Fruit fly (Drosophila melanogaster) whole organism, embryonic: ENCODE measurements around the gene dbf.

ENCODE experiments used
- CG10267 ChIP-seq: fragments of 200-800 bp; sonication (Bioruptor generic); optimal IDR thresholded peaks from 2 replicates; lab custom pipeline; 2018; ENCODE audit warnings: missing biosample characterization, mild to moderate bottlenecking, missing genetic modification characterization, moderate library complexity
- CG11247 ChIP-seq: fragments of 200-800 bp; sonication (Bioruptor generic); IDR thresholded peaks from 2 replicates; pipeline ENCODE4 v1.3.6; 2022; ENCODE audit warnings: missing biosample characterization, missing genetic modification characterization
- CG11504 ChIP-seq: fragments of 200-800 bp; sonication (Bioruptor generic); optimal IDR thresholded peaks from 3 replicates; lab custom pipeline; 2019; ENCODE audit warnings: missing biosample characterization, mild to moderate bottlenecking, missing genetic modification characterization, moderate library complexity
- CG11695 ChIP-seq: fragments of 200-800 bp; sonication (Bioruptor generic); IDR thresholded peaks from 3 replicates; pipeline ENCODE4 v1.3.6; 2022; ENCODE audit warnings: missing biosample characterization, missing genetic modification characterization
- CG12769 ChIP-seq: fragments of 200-800 bp; sonication (Bioruptor generic); optimal IDR thresholded peaks from 2 replicates; lab custom pipeline; 2019; ENCODE audit warnings: missing biosample characterization, mild to moderate bottlenecking, missing genetic modification characterization, moderate library complexity
- CG13287 ChIP-seq: fragments of 200-800 bp; sonication (Bioruptor generic); IDR thresholded peaks from 2 replicates; pipeline ENCODE4 v1.3.6; 2022; ENCODE audit warnings: missing biosample characterization, missing genetic modification characterization; ENCODE audit not compliant: partially characterized antibody
- CG14014 ChIP-seq: fragments of 200-800 bp; sonication (Bioruptor generic); IDR thresholded peaks from 2 replicates; pipeline ENCODE4 v1.3.6; 2022; ENCODE audit warnings: missing biosample characterization, missing genetic modification characterization
- CG15696 ChIP-seq: fragments of 200-800 bp; sonication (Bioruptor generic); optimal IDR thresholded peaks from 2 replicates; lab custom pipeline; 2019; ENCODE audit warnings: missing biosample characterization, mild to moderate bottlenecking, missing genetic modification characterization, moderate library complexity
- CG16779 ChIP-seq: fragments of 200-800 bp; sonication (Bioruptor generic); IDR thresholded peaks from 2 replicates; pipeline ENCODE4 v1.3.6; 2022; ENCODE audit warnings: missing biosample characterization, missing genetic modification characterization
- CG16815 ChIP-seq: fragments of 200-800 bp; sonication (Bioruptor generic); optimal IDR thresholded peaks from 3 replicates; lab custom pipeline; 2017; ENCODE audit warnings: missing biosample characterization, mild to moderate bottlenecking, missing genetic modification characterization
- CG1832 ChIP-seq: fragments of 200-800 bp; sonication (Bioruptor generic); optimal IDR thresholded peaks from 2 replicates; lab custom pipeline; 2017; ENCODE audit warnings: missing biosample characterization, mild to moderate bottlenecking, missing genetic modification characterization, inconsistent platforms
- CG18476 ChIP-seq: fragments of 200-800 bp; sonication (Bioruptor generic); optimal IDR thresholded peaks from 2 replicates; lab custom pipeline; 2016; ENCODE audit warnings: missing biosample characterization, mild to moderate bottlenecking, missing genetic modification characterization
- CG2199 ChIP-seq: fragments of 200-800 bp; sonication (Bioruptor generic); IDR thresholded peaks from 3 replicates; pipeline ENCODE4 v1.3.6; 2022; ENCODE audit warnings: missing biosample characterization, missing genetic modification characterization
- CG3065 ChIP-seq: fragments of 200-800 bp; sonication (Bioruptor generic); optimal IDR thresholded peaks from 2 replicates; lab custom pipeline; 2016; ENCODE audit warnings: missing biosample characterization, missing genetic modification characterization
- CG32767 ChIP-seq: fragments of 200-800 bp; sonication (Bioruptor generic); IDR thresholded peaks from 2 replicates; pipeline ENCODE4 v1.3.6; 2022; ENCODE audit warnings: missing biosample characterization, missing genetic modification characterization
- CG5245 ChIP-seq: fragments of 200-800 bp; sonication (Bioruptor generic); optimal IDR thresholded peaks from 3 replicates; lab custom pipeline; 2016; ENCODE audit warnings: missing biosample characterization, missing genetic modification characterization
- CG6254 ChIP-seq: fragments of 200-800 bp; sonication (Bioruptor generic); optimal IDR thresholded peaks from 3 replicates; lab custom pipeline; 2017; ENCODE audit warnings: mild to moderate bottlenecking, missing biosample characterization, missing genetic modification reagents, missing genetic modification characterization
- CG6683 ChIP-seq: fragments of 200-800 bp; sonication (Bioruptor generic); optimal IDR thresholded peaks from 2 replicates; lab custom pipeline; 2017; ENCODE audit warnings: missing biosample characterization, mild to moderate bottlenecking, missing genetic modification characterization, missing genetic modification reagents
- CG7928 ChIP-seq: fragments of 200-800 bp; sonication (Bioruptor generic); optimal IDR thresholded peaks from 2 replicates; lab custom pipeline; 2017; ENCODE audit warnings: missing biosample characterization, mild to moderate bottlenecking, missing genetic modification characterization
- CG7987 ChIP-seq: fragments of 200-800 bp; sonication (Bioruptor generic); optimal IDR thresholded peaks from 2 replicates; lab custom pipeline; 2018; ENCODE audit warnings: missing biosample characterization, mild to moderate bottlenecking, missing genetic modification characterization, moderate library complexity
- CG9817 ChIP-seq: fragments of 200-800 bp; sonication (Bioruptor generic); optimal IDR thresholded peaks from 2 replicates; lab custom pipeline; 2018; ENCODE audit warnings: missing biosample characterization, mild to moderate bottlenecking, missing genetic modification characterization, moderate library complexity
- D ChIP-seq, 2 experiments: fragments of 200-800 bp in 1 of 2; fragments of >200 bp in 1 of 2; sonication (Bioruptor generic) in 1 of 2; optimal IDR thresholded peaks; 2 replicates in 1 of 2; 3 replicates in 1 of 2; lab custom pipeline; 2017; ENCODE audit warnings: mild to moderate bottlenecking in 1 of 2, missing biosample characterization in 1 of 2, missing genetic modification characterization in 1 of 2, missing genetic modification reagents in 1 of 2
- Deaf1 ChIP-seq: fragments of 200-800 bp; optimal IDR thresholded peaks from 3 replicates; lab custom pipeline; 2019; ENCODE audit warnings: missing biosample characterization, mild to moderate bottlenecking, missing genetic modification characterization, moderate library complexity
- Gsc ChIP-seq: fragments of 200-800 bp; sonication (Bioruptor generic); IDR thresholded peaks from 2 replicates; pipeline ENCODE4 v1.3.6; 2022; ENCODE audit warnings: missing biosample characterization, missing genetic modification characterization
- HHEX ChIP-seq: fragments of 200-800 bp; sonication (Bioruptor generic); optimal IDR thresholded peaks from 3 replicates; lab custom pipeline; 2017; ENCODE audit warnings: missing biosample characterization, mild to moderate bottlenecking, missing genetic modification characterization, missing genetic modification reagents
- Lhr ChIP-seq: fragments of 200-800 bp; sonication (Bioruptor generic); optimal IDR thresholded peaks from 3 replicates; lab custom pipeline; 2017; ENCODE audit warnings: mild to moderate bottlenecking, missing biosample characterization, missing genetic modification reagents, missing genetic modification characterization
- Lpt ChIP-seq: fragments of >200 bp; optimal IDR thresholded peaks from 2 replicates; lab custom pipeline; 2018; ENCODE audit warnings: missing biosample characterization, missing genetic modification characterization
- NC2α ChIP-seq: fragments of 200-800 bp; sonication (Bioruptor generic); optimal IDR thresholded peaks from 2 replicates; lab custom pipeline; 2016; ENCODE audit warnings: missing biosample characterization, missing genetic modification characterization
- NFAT ChIP-seq: fragments of 200-800 bp; sonication (Bioruptor generic); IDR thresholded peaks from 2 replicates; pipeline ENCODE4 v1.3.6; 2022; ENCODE audit warnings: missing biosample characterization, missing genetic modification characterization
- Nf-YC ChIP-seq: fragments of 200-800 bp; optimal IDR thresholded peaks from 3 replicates; lab custom pipeline; 2019; ENCODE audit warnings: missing biosample characterization, mild to moderate bottlenecking, missing genetic modification characterization, moderate library complexity
- NfI ChIP-seq: fragments of 200-800 bp; sonication (Bioruptor generic); optimal IDR thresholded peaks from 3 replicates; lab custom pipeline; 2018; ENCODE audit warnings: missing biosample characterization, mild to moderate bottlenecking, missing genetic modification characterization, moderate library complexity
- Optix ChIP-seq: fragments of 200-800 bp; sonication (Bioruptor generic); IDR thresholded peaks from 3 replicates; pipeline ENCODE4 v1.3.6; 2022; ENCODE audit warnings: missing biosample characterization, missing genetic modification characterization
- Rx ChIP-seq: fragments of 200-800 bp; sonication (Bioruptor generic); IDR thresholded peaks from 2 replicates; pipeline ENCODE4 v1.3.6; 2022; ENCODE audit warnings: missing biosample characterization, missing genetic modification characterization
- Side ChIP-seq: fragments of 200-800 bp; sonication (Bioruptor generic); optimal IDR thresholded peaks from 2 replicates; lab custom pipeline; 2016; ENCODE audit warnings: missing biosample characterization, missing genetic modification characterization
- Xrp1 ChIP-seq: fragments of 200-800 bp; sonication (Bioruptor generic); IDR thresholded peaks from 2 replicates; pipeline ENCODE4 v1.3.6; 2022; ENCODE audit warnings: missing biosample characterization, missing genetic modification characterization
- cato ChIP-seq: fragments of 200-800 bp; sonication (Bioruptor generic); optimal IDR thresholded peaks from 2 replicates; lab custom pipeline; 2016; ENCODE audit warnings: missing biosample characterization, missing genetic modification characterization, borderline replicate concordance
- corto ChIP-seq: fragments of 200-800 bp; sonication (Bioruptor generic); optimal IDR thresholded peaks from 2 replicates; lab custom pipeline; 2016; ENCODE audit warnings: missing biosample characterization, mild to moderate bottlenecking, missing genetic modification characterization, moderate library complexity
- crc ChIP-seq: fragments of 200-800 bp; sonication (Bioruptor generic); optimal IDR thresholded peaks from 2 replicates; lab custom pipeline; 2016; ENCODE audit warnings: missing biosample characterization, missing genetic modification characterization
- croc ChIP-seq: fragments of 200-800 bp; sonication (Bioruptor generic); conservative IDR thresholded peaks from 3 replicates; pipeline ENCODE4 v1.3.6; 2022; ENCODE audit warnings: missing biosample characterization, missing genetic modification characterization
- danr ChIP-seq: fragments of 200-800 bp; sonication (Bioruptor generic); IDR thresholded peaks from 2 replicates; pipeline ENCODE4 v1.3.6; 2022; ENCODE audit warnings: missing biosample characterization, missing genetic modification characterization
- dpn ChIP-seq, 2 experiments: fragments of 200-800 bp; sonication (Bioruptor generic); optimal IDR thresholded peaks; 3 replicates each; lab custom pipeline; 2016; ENCODE audit warnings: missing biosample characterization in 2 of 2, missing genetic modification characterization in 2 of 2
- esg ChIP-seq: fragments of 200-800 bp; sonication (Bioruptor generic); conservative IDR thresholded peaks from 2 replicates; pipeline ENCODE4 v1.3.6; 2022; ENCODE audit warnings: missing biosample characterization, missing genetic modification characterization
- gt ChIP-seq: fragments of 200-800 bp; sonication (Bioruptor generic); IDR thresholded peaks from 2 replicates; pipeline ENCODE4 v1.3.6; 2022; ENCODE audit warnings: missing biosample characterization, missing genetic modification characterization
- lilli ChIP-seq: fragments of 200-800 bp; sonication (Bioruptor generic); optimal IDR thresholded peaks from 3 replicates; lab custom pipeline; 2016; ENCODE audit warnings: missing biosample characterization, missing genetic modification characterization
- mld ChIP-seq: fragments of 200-800 bp; sonication (Bioruptor generic); IDR thresholded peaks from 3 replicates; pipeline ENCODE4 v1.3.6; 2022; ENCODE audit warnings: missing biosample characterization, missing genetic modification characterization; ENCODE audit not compliant: partially characterized antibody
- nerfin-2 ChIP-seq: fragments of 200-800 bp; sonication (Bioruptor generic); IDR thresholded peaks from 2 replicates; pipeline ENCODE4 v1.3.6; 2022; ENCODE audit warnings: missing biosample characterization, missing genetic modification characterization; ENCODE audit not compliant: partially characterized antibody
- ssp ChIP-seq: fragments of 200-800 bp; sonication (Bioruptor generic); IDR thresholded peaks from 2 replicates; pipeline ENCODE4 v1.3.6; 2022; ENCODE audit warnings: missing biosample characterization, missing genetic modification characterization
- vfl ChIP-seq: fragments of 200-800 bp; sonication (Bioruptor generic); optimal IDR thresholded peaks from 2 replicates; lab custom pipeline; 2016; ENCODE audit warnings: missing biosample characterization, missing genetic modification characterization
- wek ChIP-seq: fragments of 200-800 bp; sonication (Bioruptor generic); optimal IDR thresholded peaks from 3 replicates; lab custom pipeline; 2018; ENCODE audit warnings: missing biosample characterization, mild to moderate bottlenecking, missing genetic modification characterization, moderate library complexity
- wor ChIP-seq: fragments of 200-800 bp; sonication (Bioruptor generic); IDR thresholded peaks from 2 replicates; pipeline ENCODE4 v1.3.6; 2022; ENCODE audit warnings: missing biosample characterization, missing genetic modification characterization

dbf gene

dm6 chr2L:10616767-10617166 is 34.6 kb upstream of the dbf start (continued):
- peak; percentile 71; the same call in 2 of the 3 replicates for TF ChIP-seq Optix
- no peak for TF ChIP-seq mld
- TF ChIP-seq CG14014: peak; percentile 46; the same call in 1 of the 2 replicates
- peak; percentile 73 for TF ChIP-seq CG10267 (tag; lab: Kevin White, UChicago)
- TF ChIP-seq CG3065 (GFP tag; lab: Kevin White, UChicago): no peak
- no peak for TF ChIP-seq CG7987 (GFP tag; lab: Kevin White, UChicago)
- peak; percentile 62 to 77 for TF ChIP-seq dpn (GFP tag; optimal IDR thresholded peaks at IDR 0.05; lab: Kevin White, UChicago)
- TF ChIP-seq CG32767: peak; percentile 79
- TF ChIP-seq wek (GFP tag; lab: Kevin White, UChicago): no peak
- TF ChIP-seq Lpt (GFP tag; lab: Kevin White, UChicago): no peak
- peak; percentile 67 for TF ChIP-seq Rx
- no peak for TF ChIP-seq NC2α
- TF ChIP-seq Lhr (GFP tag; lab: Kevin White, UChicago): peak; percentile 40
- TF ChIP-seq Gsc (GFP tag; lab: Robert Waterston, UW): peak; percentile 28; the same call in 1 of the 2 replicates
- TF ChIP-seq gt (GFP tag; lab: Robert Waterston, UW): 0 out of 2 replicates have a peak, but pooled peaks have one; percentile 19
- no peak for TF ChIP-seq vfl (GFP tag; lab: Kevin White, UChicago)
- TF ChIP-seq CG1832 (GFP tag; lab: Kevin White, UChicago): no peak
- TF ChIP-seq CG7928 (GFP tag; lab: Kevin White, UChicago): no peak
- TF ChIP-seq Side (GFP tag; lab: Kevin White, UChicago): peak; percentile 16
- no peak for TF ChIP-seq CG13287 (GFP tag; lab: Robert Waterston, UW)
- TF ChIP-seq HHEX (GFP tag; lab: Kevin White, UChicago): peak; percentile 52
- peak; percentile 99 for TF ChIP-seq CG11504
- peak; percentile 64 for TF ChIP-seq wor (GFP tag; lab: Robert Waterston, UW)
- no peak for TF ChIP-seq NFAT (GFP tag; lab: Robert Waterston, UW)
- TF ChIP-seq CG16815: peak; percentile 45
- TF ChIP-seq ssp (GFP tag; lab: Robert Waterston, UW): peak; percentile 49
- peak; percentile 41 for TF ChIP-seq Deaf1 (tag; lab: Kevin White, UChicago)
- TF ChIP-seq Nf-YC (tag; lab: Kevin White, UChicago): no peak
- no peak for TF ChIP-seq nerfin-2
- TF ChIP-seq CG9817: peak; percentile 42
- TF ChIP-seq CG5245 (GFP tag; lab: Kevin White, UChicago): no peak
- peak; percentile 90 for TF ChIP-seq Xrp1 (GFP tag; lab: Robert Waterston, UW)
- TF ChIP-seq cato (GFP tag; lab: Kevin White, UChicago): peak; percentile 33
- peak; percentile 56 for TF ChIP-seq lilli (GFP tag; lab: Kevin White, UChicago)
- peak; percentile 79; the same call in 2 of the 3 replicates for TF ChIP-seq CG2199 (GFP tag; lab: Robert Waterston, UW)
- TF ChIP-seq CG16779: no peak
- TF ChIP-seq CG15696 (tag; lab: Kevin White, UChicago): no peak
- TF ChIP-seq corto (GFP tag; lab: Kevin White, UChicago): no peak
- TF ChIP-seq CG6254 (GFP tag; lab: Kevin White, UChicago): peak; percentile 73
- TF ChIP-seq croc (GFP tag; lab: Robert Waterston, UW): peak; percentile 76
- peak; percentile 72 for TF ChIP-seq danr (GFP tag; lab: Robert Waterston, UW)
- TF ChIP-seq CG11695 (GFP tag; lab: Robert Waterston, UW): peak; percentile 83
- TF ChIP-seq CG18476: peak; percentile 59
- peak; percentile 48 for TF ChIP-seq CG12769 (tag; lab: Kevin White, UChicago)
- TF ChIP-seq crc (GFP tag; lab: Kevin White, UChicago): peak; percentile 19
- TF ChIP-seq esg: peak; percentile 52
- TF ChIP-seq CG6683 (GFP tag; lab: Kevin White, UChicago): no peak
- peak; percentile 52; the same call in 1 of the 2 replicates for TF ChIP-seq CG11247 (GFP tag; lab: Robert Waterston, UW)
- no peak for TF ChIP-seq D (optimal IDR thresholded peaks at IDR 0.05; lab: Kevin White, UChicago)
- TF ChIP-seq D (GFP tag; optimal IDR thresholded peaks at IDR 0.05; lab: Kevin White, UChicago): peak; percentile 73
- TF ChIP-seq NfI (GFP tag; lab: Kevin White, UChicago): peak; percentile 53
